Fruit fly (Drosophila melanogaster) Kc167 (cell line): ENCODE measurements around the gene Srlp.

ENCODE experiments used
- Sin3A ChIP-seq: fragments of >200 bp; optimal IDR thresholded peaks from 2 replicates; lab custom pipeline; 2018; ENCODE audit warnings: missing external identifiers
- psq ChIP-seq: fragments of >200 bp; optimal IDR thresholded peaks from 2 replicates; lab custom pipeline; 2017; ENCODE audit warnings: missing external identifiers

DNA sequence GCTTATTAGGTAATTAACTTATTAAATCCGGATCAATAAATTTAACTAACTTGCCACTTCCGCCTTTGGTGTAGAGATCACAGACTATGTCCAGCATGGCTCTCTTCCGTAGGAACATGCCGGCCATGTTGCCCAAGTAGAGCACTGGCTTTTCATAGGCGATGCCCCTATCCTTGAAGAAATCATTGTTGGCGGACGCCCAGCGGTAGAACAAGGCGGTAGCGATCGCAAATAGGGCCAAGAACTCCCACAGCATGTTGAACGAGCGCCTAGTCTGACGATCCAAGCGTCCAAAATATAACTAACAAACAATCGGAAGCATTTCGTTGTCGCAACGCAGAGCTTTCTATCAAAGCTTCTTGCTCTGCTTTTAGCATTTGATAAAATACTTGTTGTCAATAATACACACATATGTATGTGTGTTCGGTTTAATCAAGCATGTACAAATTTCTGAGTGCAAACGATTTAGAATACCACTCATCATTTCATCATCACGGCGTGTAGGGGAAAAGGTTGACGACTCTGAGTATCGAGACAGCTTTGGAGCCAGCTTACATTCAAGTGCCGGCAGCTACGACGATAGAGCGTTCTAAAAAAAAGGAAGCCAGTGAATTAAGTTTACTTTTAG is 35.2 kb upstream of the Srlp start, which contains the start of gene Cyp9f3:
- TF ChIP-seq psq (lab: Kevin White, UChicago) (no peak), Sin3A (lab: Kevin White, UChicago) (no peak)
